Worm (Caenorhabditis elegans) whole organism, L3 larva: Measurements from ENCODE around the gene smu-2.

Experiments used
- R02D3.7 ChIP-seq: fragments of 150-350 bp; optimal IDR thresholded peaks from 2 replicates; lab custom pipeline; 2014; ENCODE audit warnings: missing biosample characterization, missing genetic modification characterization
- ZK546.5 ChIP-seq: sonication (generic microtip); optimal IDR thresholded peaks from 2 replicates; lab custom pipeline; 2017; ENCODE audit warnings: missing biosample characterization, missing genetic modification characterization
- ama-1 ChIP-seq: fragments of 150-350 bp; optimal IDR thresholded peaks from 2 replicates; lab custom pipeline; 2018
- ceh-16 ChIP-seq: sonication (generic microtip); optimal IDR thresholded peaks from 2 replicates; lab custom pipeline; 2017; ENCODE audit warnings: missing biosample characterization, missing genetic modification characterization
- ceh-28 ChIP-seq: fragments of 150-350 bp; optimal IDR thresholded peaks from 2 replicates; lab custom pipeline; 2014; ENCODE audit warnings: missing biosample characterization, missing genetic modification reagents, missing genetic modification characterization
- egl-27 ChIP-seq: sonication (generic microtip); optimal IDR thresholded peaks from 4 replicates; lab custom pipeline; 2017; ENCODE audit warnings: missing biosample characterization, missing genetic modification reagents, missing genetic modification characterization
- egl-5 ChIP-seq: fragments of 150-350 bp; optimal IDR thresholded peaks from 2 replicates; lab custom pipeline; 2017; ENCODE audit warnings: missing biosample characterization, missing genetic modification reagents, missing genetic modification characterization, inconsistent platforms
- elt-1 ChIP-seq: fragments of 150-350 bp; optimal IDR thresholded peaks from 2 replicates; lab custom pipeline; 2014; ENCODE audit warnings: missing biosample characterization, missing genetic modification characterization
- elt-3 ChIP-seq, 3 experiments: fragments of 150-350 bp in 1 of 3; sonication (generic microtip) in 2 of 3; optimal IDR thresholded peaks; 2 replicates in 2 of 3; 4 replicates in 1 of 3; lab custom pipeline; 2014 to 2017; ENCODE audit warnings: missing biosample characterization in 3 of 3, missing genetic modification characterization in 3 of 3
- eor-1 ChIP-seq, 2 experiments: fragments of 150-350 bp; optimal IDR thresholded peaks; 2 replicates each; lab custom pipeline; 2014 to 2018; ENCODE audit warnings: missing biosample characterization in 2 of 2, missing genetic modification characterization in 2 of 2
- fkh-2 ChIP-seq: fragments of 150-350 bp; optimal IDR thresholded peaks from 2 replicates; lab custom pipeline; 2014; ENCODE audit warnings: missing biosample characterization, missing genetic modification reagents, missing genetic modification characterization
- fos-1 ChIP-seq: fragments of 150-350 bp; optimal IDR thresholded peaks from 2 replicates; lab custom pipeline; 2014; ENCODE audit warnings: missing biosample characterization, missing genetic modification characterization
- hmg-11 ChIP-seq: sonication (generic microtip); optimal IDR thresholded peaks from 2 replicates; lab custom pipeline; 2016; ENCODE audit warnings: missing genetic modification characterization, missing compliant biosample characterization
- jun-1 ChIP-seq: fragments of 150-350 bp; optimal IDR thresholded peaks from 2 replicates; lab custom pipeline; 2014; ENCODE audit warnings: missing biosample characterization, missing genetic modification reagents, missing genetic modification characterization
- lin-15B ChIP-seq: fragments of 150-350 bp; optimal IDR thresholded peaks from 2 replicates; lab custom pipeline; 2014; ENCODE audit warnings: missing biosample characterization, missing genetic modification characterization
- lin-39 ChIP-seq: fragments of 150-350 bp; optimal IDR thresholded peaks from 2 replicates; lab custom pipeline; 2018; ENCODE audit warnings: missing biosample characterization, missing genetic modification reagents, missing genetic modification characterization
- lsy-12 ChIP-seq: sonication (generic microtip); optimal IDR thresholded peaks from 2 replicates; lab custom pipeline; 2016; ENCODE audit warnings: mild to moderate bottlenecking, missing genetic modification characterization, missing compliant biosample characterization
- mdl-1 ChIP-seq: fragments of 150-350 bp; optimal IDR thresholded peaks from 2 replicates; lab custom pipeline; 2014; ENCODE audit warnings: missing biosample characterization, missing genetic modification characterization
- nfya-1 ChIP-seq: sonication (generic microtip); optimal IDR thresholded peaks from 2 replicates; lab custom pipeline; 2017; ENCODE audit warnings: missing genetic modification characterization, mild to moderate bottlenecking, missing compliant biosample characterization, antibody characterized with exemption, moderate library complexity; ENCODE audit not compliant: insufficient read depth
- nhr-11 ChIP-seq: fragments of 150-350 bp; optimal IDR thresholded peaks from 2 replicates; lab custom pipeline; 2014; ENCODE audit warnings: missing biosample characterization, missing genetic modification characterization
- nhr-12 ChIP-seq: fragments of 150-350 bp; optimal IDR thresholded peaks from 2 replicates; lab custom pipeline; 2014; ENCODE audit warnings: missing biosample characterization, missing genetic modification characterization
- nhr-23 ChIP-seq: fragments of 150-350 bp; optimal IDR thresholded peaks from 2 replicates; lab custom pipeline; 2014; ENCODE audit warnings: missing biosample characterization, missing genetic modification reagents, missing genetic modification characterization
- nhr-237 ChIP-seq: fragments of 150-350 bp; optimal IDR thresholded peaks from 2 replicates; lab custom pipeline; 2014; ENCODE audit warnings: missing biosample characterization, missing genetic modification characterization
- nhr-67 ChIP-seq: fragments of 150-350 bp; optimal IDR thresholded peaks from 2 replicates; lab custom pipeline; 2014; ENCODE audit warnings: missing biosample characterization, missing genetic modification characterization
- nhr-76 ChIP-seq: fragments of 150-350 bp; sonication (generic microtip); optimal IDR thresholded peaks from 5 replicates; lab custom pipeline; 2014; ENCODE audit warnings: missing biosample characterization, missing genetic modification characterization
- nhr-77 ChIP-seq: fragments of 150-350 bp; optimal IDR thresholded peaks from 2 replicates; lab custom pipeline; 2014; ENCODE audit warnings: missing biosample characterization, missing genetic modification characterization
- pha-4 ChIP-seq: fragments of 150-350 bp; optimal IDR thresholded peaks from 2 replicates; lab custom pipeline; 2014; ENCODE audit warnings: missing biosample characterization, missing genetic modification reagents, missing genetic modification characterization
- pqm-1 ChIP-seq: fragments of 150-350 bp; optimal IDR thresholded peaks from 2 replicates; lab custom pipeline; 2017; ENCODE audit warnings: missing biosample characterization, missing genetic modification characterization, inconsistent platforms
- skn-1 ChIP-seq: fragments of 150-350 bp; optimal IDR thresholded peaks from 2 replicates; lab custom pipeline; 2014; ENCODE audit warnings: missing biosample characterization, missing genetic modification characterization
- snpc-4 ChIP-seq: fragments of 150-350 bp; optimal IDR thresholded peaks from 2 replicates; lab custom pipeline; 2014; ENCODE audit warnings: missing biosample characterization, missing genetic modification characterization
- tbx-2 ChIP-seq: sonication (generic microtip); optimal IDR thresholded peaks from 2 replicates; lab custom pipeline; 2016; ENCODE audit warnings: mild to moderate bottlenecking, missing genetic modification characterization, missing compliant biosample characterization
- unc-62 ChIP-seq: fragments of 150-350 bp; sonication (generic microtip); optimal IDR thresholded peaks from 4 replicates; lab custom pipeline; 2014; ENCODE audit warnings: missing biosample characterization, missing genetic modification reagents, missing genetic modification characterization
- zag-1 ChIP-seq: fragments of 150-350 bp; optimal IDR thresholded peaks from 2 replicates; lab custom pipeline; 2014; ENCODE audit warnings: missing biosample characterization, missing genetic modification characterization
- ztf-11 ChIP-seq: fragments of 150-350 bp; optimal IDR thresholded peaks from 2 replicates; lab custom pipeline; 2014; ENCODE audit warnings: missing biosample characterization, missing genetic modification characterization

The smu-2 gene

ce11 chrII:3444280-3444679 is 37.9 kb upstream of the smu-2 start, which contains the start of gene C16C8.4:
TSS of gene C16C8.4 (minus strand) at chrII:3444380.
- TF ChIP-seq elt-1 (tag; lab: Kevin White, UChicago) (no peak), skn-1 (tag; lab: Kevin White, UChicago) (no peak), zag-1 (tag; lab: Kevin White, UChicago) (no peak), R02D3.7 (tag; lab: Kevin White, UChicago) (no peak), lin-15B (no peak), jun-1 (tag; lab: Kevin White, UChicago) (no peak), lin-39 (no peak), nhr-77 (tag; lab: Kevin White, UChicago) (no peak), nhr-76 (tag; lab: Kevin White, UChicago) (no peak), fkh-2 (no peak)

- TF ChIP-seq ztf-11 (tag; lab: Kevin White, UChicago) (no peak), tbx-2 (tag; lab: Kevin White, UChicago) (no peak), egl-27 (tag; lab: Kevin White, UChicago) (no peak), nhr-12 (tag; lab: Kevin White, UChicago) (no peak), elt-1 (tag; lab: Kevin White, UChicago) (no peak), R02D3.7 (tag; lab: Kevin White, UChicago) (no peak), zag-1 (tag; lab: Kevin White, UChicago) (no peak), skn-1 (tag; lab: Kevin White, UChicago) (no peak), fos-1 (tag; lab: Kevin White, UChicago) (no peak), nhr-237 (tag; lab: Kevin White, UChicago) (no peak), nhr-67 (tag; lab: Kevin White, UChicago) (no peak), unc-62 (GFP tag; lab: Kevin White, UChicago) (no peak), lsy-12 (no peak), mdl-1 (no peak), ama-1 (lab: Kevin White, UChicago) (no peak)
Measured at ce11 chrII:3445285-3445806, 36.9 kb upstream of the smu-2 start, which contains the start of the genes C16C8.5 and C16C8.16. TSS of gene C16C8.5 (minus strand) at chrII:3445385. TSS of gene C16C8.16 (plus strand) at chrII:3445756.

- TF ChIP-seq mdl-1 = no peak
- TF ChIP-seq zag-1 (tag; lab: Kevin White, UChicago) = no peak
- no peak for TF ChIP-seq ceh-16 (tag; lab: Kevin White, UChicago)
- TF ChIP-seq ama-1 (lab: Kevin White, UChicago) = no peak
- TF ChIP-seq unc-62 (GFP tag; lab: Kevin White, UChicago) = no peak
- TF ChIP-seq nhr-23 (tag; lab: Kevin White, UChicago) = no peak
- TF ChIP-seq R02D3.7 (tag; lab: Kevin White, UChicago) = no peak
- TF ChIP-seq nhr-67 (tag; lab: Kevin White, UChicago) = no peak
- no peak for TF ChIP-seq egl-5 (tag; lab: Kevin White, UChicago)
- no peak for TF ChIP-seq nhr-76 (tag; lab: Kevin White, UChicago)
- TF ChIP-seq fos-1 (tag; lab: Kevin White, UChicago) = no peak
- TF ChIP-seq snpc-4 (tag; lab: Kevin White, UChicago) = no peak
- TF ChIP-seq nhr-11 (tag; lab: Kevin White, UChicago) = no peak
- no peak for TF ChIP-seq pqm-1 (tag; lab: Kevin White, UChicago)
- TF ChIP-seq eor-1 (tag; optimal IDR thresholded peaks at IDR 0.05; lab: Kevin White, UChicago) = no peak
- no peak for TF ChIP-seq fkh-2
- no peak for TF ChIP-seq nhr-237 (tag; lab: Kevin White, UChicago)
Measured at ce11 chrII:3446647-3447046, 35.6 kb upstream of the smu-2 start, which contains the start of the genes C16C8.20 and gldi-6. TSS of gene C16C8.20 (plus strand) at chrII:3446947. TSS of gene gldi-6 (plus strand) at chrII:3446947.

DNA sequence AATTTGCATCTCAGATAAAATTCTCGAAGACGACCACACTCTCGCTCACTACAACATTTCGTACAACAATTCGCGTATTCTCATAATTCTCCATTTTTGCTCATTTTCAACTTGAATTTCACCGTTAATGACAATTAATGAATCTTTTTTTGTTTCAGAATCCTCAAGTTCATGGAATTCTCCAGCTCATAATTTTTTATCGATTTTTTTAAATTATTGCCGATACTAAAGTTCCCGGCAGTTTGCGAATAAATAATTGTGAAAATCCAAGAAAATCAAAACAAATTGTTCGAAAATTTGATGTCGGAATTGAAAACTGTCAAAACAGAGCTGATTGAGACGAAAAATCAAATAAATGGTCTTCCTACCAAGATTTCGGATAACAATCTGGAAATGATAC is 34.3 kb upstream of the smu-2 start, which contains the start of gene C16C8.21:
C16C8.21 (plus strand) TSS at position 301 of the 400 bp plus-strand sequence.
- TF ChIP-seq nhr-11 (tag; lab: Kevin White, UChicago) (no peak), ZK546.5 (no peak), pha-4 (tag; lab: Kevin White, UChicago) (no peak), nhr-237 (tag; lab: Kevin White, UChicago) (no peak), lsy-12 (no peak), zag-1 (tag; lab: Kevin White, UChicago) (no peak)

ce11 chrII:3448776-3449280 is 33.4 kb upstream of the smu-2 start, which contains the start of gene C16C8.25:
TSS of gene C16C8.25 (plus strand) at chrII:3449230.
- no peak for TF ChIP-seq mdl-1
- no peak for TF ChIP-seq pqm-1 (tag; lab: Kevin White, UChicago)
- TF ChIP-seq elt-3 (tag; optimal IDR thresholded peaks at IDR 0.05; lab: Kevin White, UChicago) = no peak
- TF ChIP-seq tbx-2 (tag; lab: Kevin White, UChicago) = no peak
- no peak for TF ChIP-seq zag-1 (tag; lab: Kevin White, UChicago)
- TF ChIP-seq ceh-28 (tag; lab: Kevin White, UChicago) = no peak
- no peak for TF ChIP-seq nfya-1 (tag; lab: Kevin White, UChicago)
- TF ChIP-seq nhr-76 (tag; lab: Kevin White, UChicago) = no peak
- no peak for TF ChIP-seq hmg-11 (tag; lab: Kevin White, UChicago)
